Worm (Caenorhabditis elegans) whole organism, L4 larva: Measurements from ENCODE around the gene F38A1.11.

Source experiments
- D1046.2 ChIP-seq: fragments of 200-800 bp; sonication (Bioruptor generic); IDR thresholded peaks from 2 replicates; pipeline ENCODE4 v1.3.6; 2022; ENCODE audit warnings: missing genetic modification characterization, missing compliant biosample characterization
- F26F4.8 ChIP-seq: fragments of 200-800 bp; sonication (Bioruptor generic); conservative IDR thresholded peaks from 2 replicates; pipeline ENCODE4 v1.3.6; 2022; ENCODE audit warnings: missing genetic modification characterization, missing compliant biosample characterization
- T26A8.4 ChIP-seq: fragments of 200-800 bp; sonication (Bioruptor generic); IDR thresholded peaks from 2 replicates; pipeline ENCODE4 v1.3.6; 2022; ENCODE audit warnings: missing genetic modification characterization, missing compliant biosample characterization
- Y105C5A.15 ChIP-seq: fragments of 200-800 bp; sonication (Bioruptor generic); IDR thresholded peaks from 2 replicates; pipeline ENCODE4 v1.3.6; 2022; ENCODE audit warnings: missing genetic modification characterization, missing compliant biosample characterization
- Y48G9A.11 ChIP-seq: fragments of 200-800 bp; sonication (Bioruptor generic); IDR thresholded peaks from 2 replicates; pipeline ENCODE4 v1.3.6; 2022; ENCODE audit warnings: missing genetic modification reagents, missing genetic modification characterization, missing compliant biosample characterization
- Y75B8A.6 ChIP-seq: fragments of 200-800 bp; sonication (Bioruptor generic); IDR thresholded peaks from 2 replicates; pipeline ENCODE4 v1.3.6; 2022; ENCODE audit warnings: missing genetic modification reagents, missing genetic modification characterization, missing compliant biosample characterization
- aha-1 ChIP-seq: fragments of 150-350 bp; peaks from one replicate; lab custom pipeline; 2014; ENCODE audit warnings: missing biosample characterization, missing genetic modification characterization
- aly-2 ChIP-seq: sonication (generic microtip); optimal IDR thresholded peaks from 2 replicates; lab custom pipeline; 2018; ENCODE audit warnings: missing biosample characterization, missing genetic modification characterization
- arid-1 ChIP-seq: fragments of 200-800 bp; sonication (Bioruptor generic); conservative IDR thresholded peaks from 2 replicates; pipeline ENCODE4 v1.3.6; 2022; ENCODE audit warnings: missing genetic modification reagents, missing genetic modification characterization, missing compliant biosample characterization
- ceh-20 ChIP-seq: fragments of 200-800 bp; sonication (Bioruptor generic); IDR thresholded peaks from 2 replicates; pipeline ENCODE4 v1.3.6; 2022; ENCODE audit warnings: missing genetic modification reagents, missing genetic modification characterization, missing compliant biosample characterization
- daf-12 ChIP-seq: fragments of 150-350 bp; optimal IDR thresholded peaks from 2 replicates; lab custom pipeline; 2014; ENCODE audit warnings: missing biosample characterization, missing genetic modification reagents, missing genetic modification characterization
- daf-16 ChIP-seq, 3 experiments: sonication (generic microtip); optimal IDR thresholded peaks; 2 replicates each; lab custom pipeline; 2016 to 2017; ENCODE audit warnings: missing genetic modification characterization in 3 of 3, missing genetic modification reagents in 3 of 3, mild to moderate bottlenecking in 2 of 3, missing compliant biosample characterization in 2 of 3, missing biosample characterization in 1 of 3, moderate library complexity in 1 of 3
- daf-8 ChIP-seq: fragments of 200-800 bp; sonication (Bioruptor generic); IDR thresholded peaks from 2 replicates; pipeline ENCODE4 v1.3.6; 2022; ENCODE audit warnings: missing genetic modification characterization, missing compliant biosample characterization
- dmd-6 ChIP-seq: fragments of 200-800 bp; sonication (Bioruptor generic); IDR thresholded peaks from 2 replicates; pipeline ENCODE4 v1.3.6; 2022; ENCODE audit warnings: missing genetic modification reagents, missing genetic modification characterization, missing compliant biosample characterization
- dmd-9 ChIP-seq: fragments of 200-800 bp; sonication (Bioruptor generic); IDR thresholded peaks from 2 replicates; pipeline ENCODE4 v1.3.6; 2022; ENCODE audit warnings: missing genetic modification reagents, missing genetic modification characterization, missing compliant biosample characterization
- dve-1 ChIP-seq: sonication (generic microtip); optimal IDR thresholded peaks from 2 replicates; lab custom pipeline; 2017; ENCODE audit warnings: antibody characterized with exemption, mild to moderate bottlenecking, missing genetic modification characterization, missing compliant biosample characterization; ENCODE audit not compliant: insufficient read depth
- egl-27 ChIP-seq: sonication (generic microtip); optimal IDR thresholded peaks from 3 replicates; lab custom pipeline; 2017; ENCODE audit warnings: missing biosample characterization, missing genetic modification reagents, missing genetic modification characterization
- fkh-10 ChIP-seq: fragments of 150-350 bp; optimal IDR thresholded peaks from 2 replicates; lab custom pipeline; 2014; ENCODE audit warnings: missing biosample characterization, missing genetic modification reagents, missing genetic modification characterization
- hif-1 ChIP-seq, 2 experiments: sonication (generic microtip); optimal IDR thresholded peaks; 2 replicates each; lab custom pipeline; 2016 to 2017; ENCODE audit warnings: missing compliant biosample characterization in 2 of 2, missing genetic modification characterization in 2 of 2, missing genetic modification reagents in 2 of 2, missing genotype in 2 of 2, mild to moderate bottlenecking in 1 of 2
- hlh-11 ChIP-seq: fragments of 200-800 bp; sonication (Bioruptor generic); optimal IDR thresholded peaks from 2 replicates; lab custom pipeline; 2018; ENCODE audit warnings: mild to moderate bottlenecking, missing genetic modification characterization, missing compliant biosample characterization
- lin-13 ChIP-seq: fragments of 150-350 bp; optimal IDR thresholded peaks from 2 replicates; lab custom pipeline; 2014; ENCODE audit warnings: missing biosample characterization, missing genetic modification reagents, missing genetic modification characterization
- lin-38 ChIP-seq: fragments of 200-800 bp; sonication (Bioruptor generic); IDR thresholded peaks from 2 replicates; pipeline ENCODE4 v1.3.6; 2022; ENCODE audit warnings: missing genetic modification reagents, missing genetic modification characterization, missing compliant biosample characterization
- lsy-2 ChIP-seq, 2 experiments: fragments of 150-350 bp in 1 of 2; sonication (generic microtip) in 1 of 2; optimal IDR thresholded peaks; 2 replicates each; lab custom pipeline; 2014 to 2017; ENCODE audit warnings: missing biosample characterization in 2 of 2, missing genetic modification characterization in 2 of 2
- madf-5 ChIP-seq, 2 experiments: fragments of 200-800 bp; sonication (Bioruptor generic); IDR thresholded peaks; 2 replicates each; pipeline ENCODE4 v1.3.6; 2022; ENCODE audit warnings: missing compliant biosample characterization in 2 of 2, missing genetic modification characterization in 2 of 2
- madf-9 ChIP-seq: fragments of 200-800 bp; sonication (Bioruptor generic); conservative IDR thresholded peaks from 2 replicates; pipeline ENCODE4 v1.3.6; 2022; ENCODE audit warnings: missing genetic modification reagents, missing genetic modification characterization, missing compliant biosample characterization
- mdl-1 ChIP-seq, 2 experiments: fragments of 150-350 bp in 1 of 2; sonication (generic microtip) in 1 of 2; optimal IDR thresholded peaks; 2 replicates each; lab custom pipeline; 2014 to 2017; ENCODE audit warnings: missing biosample characterization in 2 of 2, missing genetic modification characterization in 2 of 2
- mep-1 ChIP-seq: fragments of 150-350 bp; sonication (generic microtip); optimal IDR thresholded peaks from 3 replicates; lab custom pipeline; 2014; ENCODE audit warnings: missing biosample characterization, missing genetic modification characterization
- mes-2 ChIP-seq: sonication (generic microtip); optimal IDR thresholded peaks from 2 replicates; lab custom pipeline; 2016; ENCODE audit warnings: missing genotype, mild to moderate bottlenecking, missing genetic modification characterization, missing compliant biosample characterization; ENCODE audit not compliant: poor library complexity, severe bottlenecking
- mxl-2 ChIP-seq: fragments of 200-800 bp; sonication (Bioruptor generic); conservative IDR thresholded peaks from 2 replicates; pipeline ENCODE4 v1.3.6; 2022; ENCODE audit warnings: missing genetic modification reagents, missing genetic modification characterization, missing compliant biosample characterization
- nhr-102 ChIP-seq: sonication (generic microtip); optimal IDR thresholded peaks from 2 replicates; lab custom pipeline; 2016; ENCODE audit warnings: mild to moderate bottlenecking, missing genetic modification characterization, moderate library complexity, missing compliant biosample characterization
- nhr-28 ChIP-seq: fragments of 150-350 bp; optimal IDR thresholded peaks from 2 replicates; lab custom pipeline; 2014; ENCODE audit warnings: missing biosample characterization, missing genetic modification characterization
- nhr-6 ChIP-seq: fragments of 150-350 bp; optimal IDR thresholded peaks from 2 replicates; lab custom pipeline; 2014; ENCODE audit warnings: missing biosample characterization, missing genetic modification characterization
- pqm-1 ChIP-seq: sonication (generic microtip); optimal IDR thresholded peaks from 2 replicates; lab custom pipeline; 2017; ENCODE audit warnings: missing biosample characterization, missing genetic modification characterization
- rbr-2 ChIP-seq: sonication (generic microtip); optimal IDR thresholded peaks from 2 replicates; lab custom pipeline; 2016; ENCODE audit warnings: missing genotype, missing genetic modification characterization, missing compliant biosample characterization
- snpc-4 ChIP-seq: fragments of 150-350 bp; optimal IDR thresholded peaks from 2 replicates; lab custom pipeline; 2014; ENCODE audit warnings: missing biosample characterization, missing genetic modification characterization
- spr-3 ChIP-seq: fragments of 200-800 bp; sonication (Bioruptor generic); optimal IDR thresholded peaks from 2 replicates; lab custom pipeline; 2018; ENCODE audit warnings: mild to moderate bottlenecking, missing genetic modification characterization, missing compliant biosample characterization
- tag-97 ChIP-seq: fragments of 200-800 bp; sonication (Bioruptor generic); IDR thresholded peaks from 2 replicates; pipeline ENCODE4 v1.3.6; 2022; ENCODE audit warnings: missing genetic modification characterization, missing compliant biosample characterization
- tra-1 ChIP-seq: fragments of 200-800 bp; sonication (Bioruptor generic); IDR thresholded peaks from 2 replicates; pipeline ENCODE4 v1.3.6; 2022; ENCODE audit warnings: missing genetic modification reagents, missing genetic modification characterization, missing compliant biosample characterization
- unc-39 ChIP-seq: sonication (generic microtip); optimal IDR thresholded peaks from 2 replicates; lab custom pipeline; 2017; ENCODE audit warnings: missing biosample characterization, missing genetic modification characterization
- vab-7 ChIP-seq: fragments of 200-800 bp; sonication (Bioruptor generic); IDR thresholded peaks from 2 replicates; pipeline ENCODE4 v1.3.6; 2022; ENCODE audit warnings: missing genetic modification reagents, missing genetic modification characterization, missing compliant biosample characterization
- zag-1 ChIP-seq: fragments of 150-350 bp; optimal IDR thresholded peaks from 2 replicates; lab custom pipeline; 2014; ENCODE audit warnings: missing biosample characterization, missing genetic modification characterization
- zfp-2 ChIP-seq: sonication (generic microtip); optimal IDR thresholded peaks from 2 replicates; lab custom pipeline; 2016; ENCODE audit warnings: mild to moderate bottlenecking, missing genetic modification characterization, missing compliant biosample characterization
- zfp-3 ChIP-seq: fragments of 200-800 bp; sonication (Bioruptor generic); conservative IDR thresholded peaks from 2 replicates; pipeline ENCODE4 v1.3.6; 2022; ENCODE audit warnings: missing genetic modification reagents, missing genetic modification characterization, missing compliant biosample characterization

Gene F38A1.11

ce11 chrIV:1274583-1274982, 27.4 kb downstream of the F38A1.11 start, which contains the start of gene C09E9.1 (continued):
- no peak for TF ChIP-seq madf-5 (GFP tag; IDR thresholded peaks at IDR 0.05; lab: Robert Waterston, UW)
- TF ChIP-seq arid-1: no peak
- TF ChIP-seq hlh-11: peak; percentile 75
- peak; percentile 71 for TF ChIP-seq dve-1 (tag; lab: Kevin White, UChicago)
- no peak for TF ChIP-seq aly-2 (tag; lab: Kevin White, UChicago)
- no peak for TF ChIP-seq Y105C5A.15 (GFP tag; lab: Robert Waterston, UW)
- TF ChIP-seq spr-3 (GFP tag; lab: Kevin White, UChicago): no peak
- TF ChIP-seq rbr-2: peak; percentile 50
- no peak for TF ChIP-seq unc-39 (tag; lab: Kevin White, UChicago)
- TF ChIP-seq pqm-1 (tag; lab: Kevin White, UChicago): no peak
- no peak for TF ChIP-seq madf-9
- peak in 1 of 2 experiments; percentile 33 for TF ChIP-seq hif-1 (tag; optimal IDR thresholded peaks at IDR 0.05; lab: Kevin White, UChicago)
- TF ChIP-seq T26A8.4 (GFP tag; lab: Robert Waterston, UW): no peak
- TF ChIP-seq vab-7 (GFP tag; lab: Robert Waterston, UW): no peak
- TF ChIP-seq mep-1 (tag; lab: Kevin White, UChicago): peak; percentile 63
- no peak for TF ChIP-seq nhr-6 (tag; lab: Kevin White, UChicago)
- TF ChIP-seq zfp-2 (tag; lab: Kevin White, UChicago): no peak
- peak in 1 of 2 experiments; percentile 74 for TF ChIP-seq lsy-2 (tag; optimal IDR thresholded peaks at IDR 0.05; lab: Kevin White, UChicago)
- TF ChIP-seq mdl-1 (tag; optimal IDR thresholded peaks at IDR 0.05; lab: Kevin White, UChicago): peak; percentile 95 to 99
- peak; percentile 60 for TF ChIP-seq dmd-6 (GFP tag; lab: Robert Waterston, UW)
- TF ChIP-seq egl-27: no peak
- 0 out of 2 replicates have a peak, but pooled peaks have one; percentile 38 for TF ChIP-seq dmd-9 (GFP tag; lab: Robert Waterston, UW)
- no peak for TF ChIP-seq daf-8 (GFP tag; lab: Robert Waterston, UW)
- peak; percentile 33; the same call in 1 of the 2 replicates for TF ChIP-seq ceh-20
- TF ChIP-seq zag-1: no peak
- TF ChIP-seq daf-12 (tag; lab: Kevin White, UChicago): no peak
- no peak for TF ChIP-seq snpc-4 (tag; lab: Kevin White, UChicago)
- TF ChIP-seq nhr-28 (tag; lab: Kevin White, UChicago): peak; percentile 29
- TF ChIP-seq F26F4.8 (GFP tag; lab: Robert Waterston, UW): no peak
- peak; percentile 69 for TF ChIP-seq lin-38 (GFP tag; lab: Robert Waterston, UW)
- no peak for TF ChIP-seq fkh-10 (GFP tag; lab: Kevin White, UChicago)
- no peak for TF ChIP-seq daf-16 (GFP tag; optimal IDR thresholded peaks at IDR 0.05; lab: Kevin White, UChicago)
- TF ChIP-seq daf-16 (tag; optimal IDR thresholded peaks at IDR 0.05; lab: Kevin White, UChicago): peak; percentile 27
- no peak for TF ChIP-seq zfp-3 (GFP tag; lab: Robert Waterston, UW)
- peak; percentile 48 for TF ChIP-seq mes-2 (tag; lab: Kevin White, UChicago)
- TF ChIP-seq tag-97 (GFP tag; lab: Robert Waterston, UW): no peak

- TF ChIP-seq Y75B8A.6 (GFP tag; lab: Robert Waterston, UW) (0 out of 2 replicates have a peak, but pooled peaks have one; percentile 16), Y48G9A.11 (GFP tag; lab: Robert Waterston, UW) (0 out of 2 replicates have a peak, but pooled peaks have one; percentile 48), mxl-2 (0 out of 2 replicates have a peak, but pooled peaks have one; percentile 24), aha-1 (peak; percentile 40), lsy-2 (tag; optimal IDR thresholded peaks at IDR 0.05; lab: Kevin White, UChicago) (peak in 1 of 2 experiments; percentile 2), D1046.2 (GFP tag; lab: Robert Waterston, UW) (no peak), tra-1 (GFP tag; lab: Robert Waterston, UW) (no peak), nhr-102 (tag; lab: Kevin White, UChicago) (no peak), lin-13 (GFP tag; lab: Kevin White, UChicago) (peak; percentile 34)
These were observed 28.7 kb downstream of the F38A1.11 start for ce11 chrIV:1275910-1276309.
